Worm (Caenorhabditis elegans) whole organism, L4 larva: ENCODE results near the gene F54C9.14.

Experiments
- D1046.2 ChIP-seq: fragments of 200-800 bp; sonication (Bioruptor generic); IDR thresholded peaks from 2 replicates; pipeline ENCODE4 v1.3.6; 2022; ENCODE audit warnings: missing genetic modification characterization, missing compliant biosample characterization
- F26F4.8 ChIP-seq: fragments of 200-800 bp; sonication (Bioruptor generic); conservative IDR thresholded peaks from 2 replicates; pipeline ENCODE4 v1.3.6; 2022; ENCODE audit warnings: missing genetic modification characterization, missing compliant biosample characterization
- R02D3.7 ChIP-seq: fragments of 150-350 bp; sonication (generic microtip); optimal IDR thresholded peaks from 3 replicates; lab custom pipeline; 2014; ENCODE audit warnings: missing biosample characterization, missing genetic modification characterization
- Y105C5A.15 ChIP-seq: fragments of 200-800 bp; sonication (Bioruptor generic); IDR thresholded peaks from 2 replicates; pipeline ENCODE4 v1.3.6; 2022; ENCODE audit warnings: missing genetic modification characterization, missing compliant biosample characterization
- Y5F2A.4 ChIP-seq: fragments of 200-800 bp; sonication (Bioruptor generic); optimal IDR thresholded peaks from 2 replicates; lab custom pipeline; 2018; ENCODE audit warnings: mild to moderate bottlenecking, missing genetic modification characterization, missing compliant biosample characterization
- ZK337.2 ChIP-seq: fragments of 200-800 bp; sonication (Bioruptor generic); IDR thresholded peaks from 2 replicates; pipeline ENCODE4 v1.3.6; 2022; ENCODE audit warnings: missing genetic modification reagents, missing genetic modification characterization, missing compliant biosample characterization
- ZK546.5 ChIP-seq, 2 experiments: sonication (generic microtip); optimal IDR thresholded peaks; 2 replicates each; lab custom pipeline; 2017; ENCODE audit warnings: missing biosample characterization in 2 of 2, missing genetic modification characterization in 2 of 2
- aha-1 ChIP-seq: fragments of 150-350 bp; peaks from one replicate; lab custom pipeline; 2014; ENCODE audit warnings: missing biosample characterization, missing genetic modification characterization
- ama-1 ChIP-seq: fragments of 150-350 bp; optimal IDR thresholded peaks from 2 replicates; lab custom pipeline; 2014; ENCODE audit warnings: inconsistent platforms, mixed read lengths
- arid-1 ChIP-seq: fragments of 200-800 bp; sonication (Bioruptor generic); conservative IDR thresholded peaks from 2 replicates; pipeline ENCODE4 v1.3.6; 2022; ENCODE audit warnings: missing genetic modification reagents, missing genetic modification characterization, missing compliant biosample characterization
- ceh-20 ChIP-seq: fragments of 200-800 bp; sonication (Bioruptor generic); IDR thresholded peaks from 2 replicates; pipeline ENCODE4 v1.3.6; 2022; ENCODE audit warnings: missing genetic modification reagents, missing genetic modification characterization, missing compliant biosample characterization
- ceh-44 ChIP-seq: fragments of 200-800 bp; sonication (Bioruptor generic); IDR thresholded peaks from 2 replicates; pipeline ENCODE4 v1.3.6; 2022; ENCODE audit warnings: missing genetic modification reagents, missing genetic modification characterization, missing compliant biosample characterization
- ceh-82 ChIP-seq: sonication (generic microtip); optimal IDR thresholded peaks from 2 replicates; lab custom pipeline; 2017; ENCODE audit warnings: missing biosample characterization, missing genetic modification characterization
- cey-2 ChIP-seq: sonication (generic microtip); optimal IDR thresholded peaks from 3 replicates; lab custom pipeline; 2017; ENCODE audit warnings: missing genetic modification characterization, mild to moderate bottlenecking, missing compliant biosample characterization, antibody characterized with exemption, borderline replicate concordance; ENCODE audit not compliant: insufficient read depth
- daf-16 ChIP-seq, 3 experiments: sonication (generic microtip); optimal IDR thresholded peaks; 2 replicates each; lab custom pipeline; 2016 to 2017; ENCODE audit warnings: missing genetic modification characterization in 3 of 3, missing genetic modification reagents in 3 of 3, mild to moderate bottlenecking in 2 of 3, missing compliant biosample characterization in 2 of 3, missing biosample characterization in 1 of 3, moderate library complexity in 1 of 3
- daf-19 ChIP-seq: fragments of 200-800 bp; sonication (Bioruptor generic); conservative IDR thresholded peaks from 2 replicates; pipeline ENCODE4 v1.3.6; 2022; ENCODE audit warnings: missing genetic modification characterization, missing compliant biosample characterization
- dmd-6 ChIP-seq: fragments of 200-800 bp; sonication (Bioruptor generic); IDR thresholded peaks from 2 replicates; pipeline ENCODE4 v1.3.6; 2022; ENCODE audit warnings: missing genetic modification reagents, missing genetic modification characterization, missing compliant biosample characterization
- dmd-8 ChIP-seq: fragments of 200-800 bp; sonication (Bioruptor generic); IDR thresholded peaks from 2 replicates; pipeline ENCODE4 v1.3.6; 2022; ENCODE audit warnings: missing genetic modification characterization, missing compliant biosample characterization
- dmd-9 ChIP-seq: fragments of 200-800 bp; sonication (Bioruptor generic); IDR thresholded peaks from 2 replicates; pipeline ENCODE4 v1.3.6; 2022; ENCODE audit warnings: missing genetic modification reagents, missing genetic modification characterization, missing compliant biosample characterization
- duxl-1 ChIP-seq: sonication (generic microtip); optimal IDR thresholded peaks from 2 replicates; lab custom pipeline; 2016; ENCODE audit warnings: mild to moderate bottlenecking, missing genetic modification characterization, moderate library complexity, missing compliant biosample characterization; ENCODE audit not compliant: poor library complexity
- egl-27 ChIP-seq: sonication (generic microtip); optimal IDR thresholded peaks from 3 replicates; lab custom pipeline; 2017; ENCODE audit warnings: missing biosample characterization, missing genetic modification reagents, missing genetic modification characterization
- egl-43 ChIP-seq: fragments of 200-800 bp; sonication (Bioruptor generic); IDR thresholded peaks from 2 replicates; pipeline ENCODE4 v1.3.6; 2022; ENCODE audit warnings: missing genetic modification reagents, missing genetic modification characterization, missing compliant biosample characterization
- gei-8 ChIP-seq: fragments of 200-800 bp; sonication (Bioruptor generic); optimal IDR thresholded peaks from 2 replicates; lab custom pipeline; 2018; ENCODE audit warnings: mild to moderate bottlenecking, missing genetic modification characterization, missing compliant biosample characterization
- hif-1 ChIP-seq, 2 experiments: sonication (generic microtip); optimal IDR thresholded peaks; 2 replicates each; lab custom pipeline; 2016 to 2017; ENCODE audit warnings: missing compliant biosample characterization in 2 of 2, missing genetic modification characterization in 2 of 2, missing genetic modification reagents in 2 of 2, missing genotype in 2 of 2, mild to moderate bottlenecking in 1 of 2
- hlh-11 ChIP-seq: fragments of 200-800 bp; sonication (Bioruptor generic); optimal IDR thresholded peaks from 2 replicates; lab custom pipeline; 2018; ENCODE audit warnings: mild to moderate bottlenecking, missing genetic modification characterization, missing compliant biosample characterization
- hlh-30 ChIP-seq: sonication (generic microtip); optimal IDR thresholded peaks from 2 replicates; lab custom pipeline; 2017; ENCODE audit warnings: antibody characterized with exemption, mild to moderate bottlenecking, missing genetic modification characterization, missing compliant biosample characterization; ENCODE audit not compliant: insufficient read depth
- jun-1 ChIP-seq: fragments of 150-350 bp; optimal IDR thresholded peaks from 2 replicates; lab custom pipeline; 2014; ENCODE audit warnings: missing biosample characterization, missing genetic modification reagents, missing genetic modification characterization
- lin-39 ChIP-seq: fragments of 150-350 bp; optimal IDR thresholded peaks from 2 replicates; lab custom pipeline; 2014; ENCODE audit warnings: missing biosample characterization, missing genetic modification reagents, missing genetic modification characterization
- lsy-2 ChIP-seq, 2 experiments: fragments of 150-350 bp in 1 of 2; sonication (generic microtip) in 1 of 2; optimal IDR thresholded peaks; 2 replicates each; lab custom pipeline; 2014 to 2017; ENCODE audit warnings: missing biosample characterization in 2 of 2, missing genetic modification characterization in 2 of 2
- madf-5 ChIP-seq, 2 experiments: fragments of 200-800 bp; sonication (Bioruptor generic); IDR thresholded peaks; 2 replicates each; pipeline ENCODE4 v1.3.6; 2022; ENCODE audit warnings: missing compliant biosample characterization in 2 of 2, missing genetic modification characterization in 2 of 2
- mdl-1 ChIP-seq, 2 experiments: fragments of 150-350 bp in 1 of 2; sonication (generic microtip) in 1 of 2; optimal IDR thresholded peaks; 2 replicates each; lab custom pipeline; 2014 to 2017; ENCODE audit warnings: missing biosample characterization in 2 of 2, missing genetic modification characterization in 2 of 2
- mep-1 ChIP-seq: fragments of 150-350 bp; sonication (generic microtip); optimal IDR thresholded peaks from 3 replicates; lab custom pipeline; 2014; ENCODE audit warnings: missing biosample characterization, missing genetic modification characterization
- nhr-10 ChIP-seq: fragments of 150-350 bp; optimal IDR thresholded peaks from 2 replicates; lab custom pipeline; 2014; ENCODE audit warnings: missing biosample characterization, missing genetic modification characterization
- nhr-237 ChIP-seq: sonication (generic microtip); optimal IDR thresholded peaks from 2 replicates; lab custom pipeline; 2017; ENCODE audit warnings: missing biosample characterization, missing genetic modification characterization
- nhr-28 ChIP-seq: fragments of 150-350 bp; optimal IDR thresholded peaks from 2 replicates; lab custom pipeline; 2014; ENCODE audit warnings: missing biosample characterization, missing genetic modification characterization
- nhr-42 ChIP-seq: fragments of 200-800 bp; sonication (Bioruptor generic); IDR thresholded peaks from 2 replicates; pipeline ENCODE4 v1.3.6; 2022; ENCODE audit warnings: missing genetic modification characterization, missing compliant biosample characterization
- nhr-6 ChIP-seq: fragments of 150-350 bp; optimal IDR thresholded peaks from 2 replicates; lab custom pipeline; 2014; ENCODE audit warnings: missing biosample characterization, missing genetic modification characterization
- nhr-76 ChIP-seq: fragments of 150-350 bp; optimal IDR thresholded peaks from 2 replicates; lab custom pipeline; 2014; ENCODE audit warnings: missing biosample characterization, missing genetic modification characterization
- nhr-77 ChIP-seq: fragments of 150-350 bp; optimal IDR thresholded peaks from 2 replicates; lab custom pipeline; 2014; ENCODE audit warnings: missing biosample characterization, missing genetic modification characterization
- pqm-1 ChIP-seq: sonication (generic microtip); optimal IDR thresholded peaks from 2 replicates; lab custom pipeline; 2017; ENCODE audit warnings: missing biosample characterization, missing genetic modification characterization
- rbr-2 ChIP-seq: sonication (generic microtip); optimal IDR thresholded peaks from 2 replicates; lab custom pipeline; 2016; ENCODE audit warnings: missing genotype, missing genetic modification characterization, missing compliant biosample characterization
- saeg-2 ChIP-seq: fragments of 200-800 bp; sonication (Bioruptor generic); IDR thresholded peaks from 2 replicates; pipeline ENCODE4 v1.3.6; 2022; ENCODE audit warnings: missing genetic modification reagents, missing genetic modification characterization, missing compliant biosample characterization
- sdz-12 ChIP-seq: fragments of 200-800 bp; sonication (Bioruptor generic); optimal IDR thresholded peaks from 2 replicates; lab custom pipeline; 2018; ENCODE audit warnings: mild to moderate bottlenecking, missing genetic modification characterization, missing compliant biosample characterization
- skn-1 ChIP-seq: fragments of 150-350 bp; optimal IDR thresholded peaks from 2 replicates; lab custom pipeline; 2014; ENCODE audit warnings: missing biosample characterization, missing genetic modification characterization
- snpc-1.2 ChIP-seq: fragments of 200-800 bp; sonication (Bioruptor generic); IDR thresholded peaks from 2 replicates; pipeline ENCODE4 v1.3.6; 2022; ENCODE audit warnings: missing genetic modification reagents, missing genetic modification characterization, missing compliant biosample characterization
- spr-1 ChIP-seq: sonication (generic microtip); optimal IDR thresholded peaks from 2 replicates; lab custom pipeline; 2016; ENCODE audit warnings: mild to moderate bottlenecking, missing genetic modification characterization, missing compliant biosample characterization
- unc-39 ChIP-seq: sonication (generic microtip); optimal IDR thresholded peaks from 2 replicates; lab custom pipeline; 2017; ENCODE audit warnings: missing biosample characterization, missing genetic modification characterization
- vab-7 ChIP-seq: fragments of 200-800 bp; sonication (Bioruptor generic); IDR thresholded peaks from 2 replicates; pipeline ENCODE4 v1.3.6; 2022; ENCODE audit warnings: missing genetic modification reagents, missing genetic modification characterization, missing compliant biosample characterization
- zip-11 ChIP-seq: fragments of 200-800 bp; sonication (Bioruptor generic); IDR thresholded peaks from 2 replicates; pipeline ENCODE4 v1.3.6; 2022; ENCODE audit warnings: missing genetic modification characterization, missing compliant biosample characterization
- zip-2 ChIP-seq: fragments of 150-350 bp; optimal IDR thresholded peaks from 2 replicates; lab custom pipeline; 2014; ENCODE audit warnings: missing biosample characterization, missing genetic modification characterization
- ztf-11 ChIP-seq: fragments of 150-350 bp; optimal IDR thresholded peaks from 2 replicates; lab custom pipeline; 2014; ENCODE audit warnings: missing biosample characterization, missing genetic modification characterization

Gene F54C9.14

DNA sequence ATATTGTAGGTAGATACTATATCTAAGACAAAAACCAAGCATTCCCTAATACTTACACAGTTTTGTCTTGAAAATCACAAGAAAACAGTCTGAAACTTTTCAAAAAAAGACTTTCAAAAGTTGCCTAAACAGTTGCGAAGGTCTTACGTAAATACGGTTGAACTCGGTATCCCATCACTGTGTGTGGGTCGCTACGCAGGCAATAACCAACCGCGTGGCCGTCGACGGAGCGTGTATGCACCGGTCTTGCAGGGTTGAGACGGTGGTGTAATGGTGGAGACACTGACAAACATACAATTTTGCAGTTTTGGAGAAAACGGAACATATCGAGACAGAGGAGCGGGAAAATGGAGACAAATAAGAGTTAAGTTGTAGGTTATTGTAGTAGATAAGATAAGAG is 875 bp upstream of the F54C9.14 start, which contains the start of gene iff-2:
Gene iff-2, minus strand, starts transcription at position 141 of the 400 bp plus-strand sequence.
- peak; percentile 85 for TF ChIP-seq cey-2
- peak; percentile 93 for TF ChIP-seq vab-7 (GFP tag; lab: Robert Waterston, UW)
- peak; percentile 95 for TF ChIP-seq dmd-9 (GFP tag; lab: Robert Waterston, UW)
- peak; percentile 98 for TF ChIP-seq ceh-20 (GFP tag; lab: Robert Waterston, UW)
- TF ChIP-seq ceh-44: 0 out of 2 replicates have a peak, but pooled peaks have one; percentile 56
- peak; percentile 99 for TF ChIP-seq mep-1 (tag; lab: Kevin White, UChicago)
- TF ChIP-seq mdl-1 (tag; optimal IDR thresholded peaks at IDR 0.05; lab: Kevin White, UChicago): peak; percentile 93 to 99
- TF ChIP-seq duxl-1 (tag; lab: Kevin White, UChicago): peak; percentile 97
- TF ChIP-seq lsy-2 (tag; optimal IDR thresholded peaks at IDR 0.05; lab: Kevin White, UChicago): peak; percentile 97 to 98
- peak; percentile 100 for TF ChIP-seq hlh-30
- peak; percentile 95 for TF ChIP-seq skn-1 (tag; lab: Kevin White, UChicago)
- TF ChIP-seq egl-43 (GFP tag; lab: Robert Waterston, UW): no peak; the same call in 1 of the 2 replicates
- TF ChIP-seq ceh-82 (tag; lab: Kevin White, UChicago): peak; percentile 12
- peak; percentile 99 for TF ChIP-seq rbr-2 (tag; lab: Kevin White, UChicago)
- TF ChIP-seq aha-1: peak; percentile 100
- TF ChIP-seq ama-1 (lab: Kevin White, UChicago): peak; percentile 68
- peak; percentile 98 for TF ChIP-seq nhr-42
- TF ChIP-seq ZK337.2: peak; percentile 63; the same call in 1 of the 2 replicates
- TF ChIP-seq ZK546.5 (tag; optimal IDR thresholded peaks at IDR 0.05; lab: Kevin White, UChicago): peak; percentile 47 to 92
- peak; percentile 83 for TF ChIP-seq nhr-237 (tag; lab: Kevin White, UChicago)
- peak; percentile 97 for TF ChIP-seq nhr-10 (tag; lab: Kevin White, UChicago)
- no peak; the same call in 1 of the 2 replicates for TF ChIP-seq dmd-8 (GFP tag; lab: Robert Waterston, UW)
- TF ChIP-seq nhr-28: peak; percentile 100
- TF ChIP-seq snpc-1.2 (GFP tag; lab: Robert Waterston, UW): no peak
- peak; percentile 89 for TF ChIP-seq zip-2
- peak; percentile 89 to 91 for TF ChIP-seq daf-16 (GFP tag; optimal IDR thresholded peaks at IDR 0.05; lab: Kevin White, UChicago)
- TF ChIP-seq daf-16 (tag; optimal IDR thresholded peaks at IDR 0.05; lab: Kevin White, UChicago): peak; percentile 92
- TF ChIP-seq F26F4.8: no peak
- TF ChIP-seq madf-5 (GFP tag; IDR thresholded peaks at IDR 0.05; lab: Robert Waterston, UW): peak in 1 of 2 experiments; percentile 89; a peak in 1 of 4 replicates
- peak; percentile 78 for TF ChIP-seq Y5F2A.4 (GFP tag; lab: Kevin White, UChicago)
- peak; percentile 88 to 96 for TF ChIP-seq hif-1 (tag; optimal IDR thresholded peaks at IDR 0.05; lab: Kevin White, UChicago)
- TF ChIP-seq Y105C5A.15 (GFP tag; lab: Robert Waterston, UW): no peak
- TF ChIP-seq daf-19: peak; percentile 71
- no peak for TF ChIP-seq unc-39 (tag; lab: Kevin White, UChicago)
- peak; percentile 99 for TF ChIP-seq nhr-6 (tag; lab: Kevin White, UChicago)
- TF ChIP-seq pqm-1: peak; percentile 92
- TF ChIP-seq R02D3.7 (tag; lab: Kevin White, UChicago): peak; percentile 50
- TF ChIP-seq sdz-12 (GFP tag; lab: Kevin White, UChicago): peak; percentile 60
- TF ChIP-seq hlh-11 (tag; lab: Kevin White, UChicago): peak; percentile 99
- peak; percentile 2 for TF ChIP-seq ztf-11 (tag; lab: Kevin White, UChicago)
- TF ChIP-seq nhr-76 (tag; lab: Kevin White, UChicago): peak; percentile 81
- TF ChIP-seq lin-39 (tag; lab: Kevin White, UChicago): no peak
- TF ChIP-seq D1046.2 (GFP tag; lab: Robert Waterston, UW): peak; percentile 94
- no peak for TF ChIP-seq zip-11 (GFP tag; lab: Robert Waterston, UW)
- TF ChIP-seq arid-1 (GFP tag; lab: Robert Waterston, UW): peak; percentile 97
- peak; percentile 99 for TF ChIP-seq dmd-6 (GFP tag; lab: Robert Waterston, UW)
- TF ChIP-seq egl-27 (tag; lab: Kevin White, UChicago): peak; percentile 80
- peak; percentile 92 for TF ChIP-seq saeg-2 (GFP tag; lab: Robert Waterston, UW)
- TF ChIP-seq nhr-77: peak; percentile 99
- peak; percentile 58 for TF ChIP-seq gei-8 (GFP tag; lab: Kevin White, UChicago)
- TF ChIP-seq spr-1 (tag; lab: Kevin White, UChicago): peak; percentile 96
- peak; percentile 97 for TF ChIP-seq jun-1 (tag; lab: Kevin White, UChicago)
